Worm (Caenorhabditis elegans) whole organism, early embryonic: Measurements from ENCODE around the gene Y38H6C.16.

Source experiments
- B0310.2 ChIP-seq: sonication (generic microtip); optimal IDR thresholded peaks from 2 replicates; lab custom pipeline; 2016; ENCODE audit warnings: mild to moderate bottlenecking, missing genetic modification characterization, missing compliant biosample characterization
- F13C5.2 ChIP-seq: sonication (generic microtip); optimal IDR thresholded peaks from 2 replicates; lab custom pipeline; 2017; ENCODE audit warnings: mild to moderate bottlenecking, missing genetic modification characterization, inconsistent platforms, missing compliant biosample characterization
- aly-1 ChIP-seq: sonication (generic microtip); optimal IDR thresholded peaks from 2 replicates; lab custom pipeline; 2016; ENCODE audit warnings: missing genetic modification characterization, missing compliant biosample characterization
- ama-1 ChIP-seq: fragments of 150-350 bp; optimal IDR thresholded peaks from 2 replicates; lab custom pipeline; 2014
- ceh-13 ChIP-seq: fragments of 200-800 bp; sonication (Bioruptor generic); optimal IDR thresholded peaks from 2 replicates; lab custom pipeline; 2018; ENCODE audit warnings: mild to moderate bottlenecking, missing genetic modification characterization, missing compliant biosample characterization
- ceh-36 ChIP-seq: sonication (generic microtip); optimal IDR thresholded peaks from 2 replicates; lab custom pipeline; 2016; ENCODE audit warnings: missing genetic modification characterization, inconsistent platforms, missing compliant biosample characterization
- ets-7 ChIP-seq: sonication (generic microtip); optimal IDR thresholded peaks from 2 replicates; lab custom pipeline; 2016; ENCODE audit warnings: missing genotype, missing genetic modification characterization, missing compliant biosample characterization
- flt-1 ChIP-seq: fragments of 200-800 bp; sonication (Bioruptor generic); IDR thresholded peaks from 2 replicates; pipeline ENCODE4 v1.3.6; 2022; ENCODE audit warnings: missing genetic modification characterization, missing compliant biosample characterization
- hmbx-1 ChIP-seq: sonication (generic microtip); optimal IDR thresholded peaks from 2 replicates; lab custom pipeline; 2016; ENCODE audit warnings: mild to moderate bottlenecking, missing genetic modification characterization, missing compliant biosample characterization
- hmg-4 ChIP-seq: fragments of 200-800 bp; sonication (Bioruptor generic); optimal IDR thresholded peaks from 2 replicates; lab custom pipeline; 2018; ENCODE audit warnings: mild to moderate bottlenecking, missing genetic modification characterization, missing compliant biosample characterization
- hnd-1 ChIP-seq: sonication (generic microtip); optimal IDR thresholded peaks from 2 replicates; lab custom pipeline; 2016; ENCODE audit warnings: missing genetic modification characterization, missing compliant biosample characterization
- pes-1 ChIP-seq: fragments of 200-800 bp; sonication (Bioruptor generic); IDR thresholded peaks from 2 replicates; pipeline ENCODE4 v1.3.6; 2022; ENCODE audit warnings: missing genetic modification reagents, missing genetic modification characterization, missing compliant biosample characterization
- scrt-1 ChIP-seq: fragments of 200-800 bp; sonication (Bioruptor generic); IDR thresholded peaks from 2 replicates; pipeline ENCODE4 v1.3.6; 2022; ENCODE audit warnings: missing genetic modification characterization, missing compliant biosample characterization
- sea-1 ChIP-seq: fragments of 200-800 bp; sonication (Bioruptor generic); conservative IDR thresholded peaks from 2 replicates; pipeline ENCODE4 v1.3.6; 2022; ENCODE audit warnings: missing genetic modification characterization, missing compliant biosample characterization
- tbx-11 ChIP-seq: fragments of 200-800 bp; sonication (Bioruptor generic); IDR thresholded peaks from 2 replicates; pipeline ENCODE4 v1.3.6; 2022; ENCODE audit warnings: missing genetic modification characterization, missing compliant biosample characterization
- tbx-37 ChIP-seq: fragments of 200-800 bp; sonication (Bioruptor generic); conservative IDR thresholded peaks from 2 replicates; pipeline ENCODE4 v1.3.6; 2022; ENCODE audit warnings: missing genetic modification reagents, missing genetic modification characterization, missing compliant biosample characterization
- tra-4 ChIP-seq: sonication (generic microtip); optimal IDR thresholded peaks from 2 replicates; lab custom pipeline; 2017; ENCODE audit warnings: missing genetic modification characterization, missing compliant biosample characterization

The Y38H6C.16 gene

ce11 chrV:20504997-20505396 is 34.1 kb downstream of the Y38H6C.16 start, which contains the start of gene Y38H6C.4:
Gene Y38H6C.4, minus strand, starts transcription at chrV:20505097.
- no peak for TF ChIP-seq aly-1 (tag; lab: Kevin White, UChicago)

- TF ChIP-seq tra-4 (tag; lab: Kevin White, UChicago), result no peak
- TF ChIP-seq scrt-1 (GFP tag; lab: Robert Waterston, UW), result no peak
- TF ChIP-seq flt-1, result no peak
- TF ChIP-seq pes-1 (GFP tag; lab: Robert Waterston, UW), result no peak
- TF ChIP-seq B0310.2 (tag; lab: Kevin White, UChicago), result no peak
These were observed 38.7 kb downstream of the Y38H6C.16 start, which contains the start of gene dct-14 for ce11 chrV:20500405-20500804. Gene dct-14, minus strand, starts transcription at chrV:20500505.

ce11 chrV:20499642-20500041 is 39.5 kb downstream of the Y38H6C.16 start:
- TF ChIP-seq scrt-1 (GFP tag; lab: Robert Waterston, UW) (no peak), ets-7 (no peak)

- TF ChIP-seq ama-1 (lab: Kevin White, UChicago), result no peak
- no peak for TF ChIP-seq hmg-4 (GFP tag; lab: Kevin White, UChicago)
- no peak for TF ChIP-seq ceh-13 (GFP tag; lab: Kevin White, UChicago)
- TF ChIP-seq F13C5.2, result no peak
- TF ChIP-seq scrt-1 (GFP tag; lab: Robert Waterston, UW), result no peak
- TF ChIP-seq aly-1 (tag; lab: Kevin White, UChicago), result no peak
- TF ChIP-seq sea-1 (GFP tag; lab: Robert Waterston, UW), result no peak
- no peak for TF ChIP-seq ets-7
- TF ChIP-seq flt-1, result no peak
- no peak for TF ChIP-seq hnd-1 (tag; lab: Kevin White, UChicago)
These were observed 40.2 kb downstream of the Y38H6C.16 start, which contains the start of gene dct-16 for ce11 chrV:20498980-20499379. Gene dct-16, minus strand, starts transcription at chrV:20499057.

- no peak for TF ChIP-seq F13C5.2
- TF ChIP-seq pes-1 (GFP tag; lab: Robert Waterston, UW), result no peak
- TF ChIP-seq ceh-13 (GFP tag; lab: Kevin White, UChicago), result no peak
- TF ChIP-seq ceh-36 (tag; lab: Kevin White, UChicago), result no peak
- TF ChIP-seq hmg-4 (GFP tag; lab: Kevin White, UChicago), result no peak
- no peak for TF ChIP-seq aly-1 (tag; lab: Kevin White, UChicago)
- TF ChIP-seq ama-1 (lab: Kevin White, UChicago), result no peak
- no peak for TF ChIP-seq hmbx-1 (tag; lab: Kevin White, UChicago)
- no peak for TF ChIP-seq tbx-37 (GFP tag; lab: Robert Waterston, UW)
- no peak for TF ChIP-seq flt-1
- no peak for TF ChIP-seq sea-1 (GFP tag; lab: Robert Waterston, UW)
- no peak for TF ChIP-seq B0310.2 (tag; lab: Kevin White, UChicago)
- no peak for TF ChIP-seq tra-4 (tag; lab: Kevin White, UChicago)
These were observed 41.6 kb downstream of the Y38H6C.16 start for ce11 chrV:20497537-20497936.

ce11 chrV:20493271-20494231 is 45.6 kb downstream of the Y38H6C.16 start, which contains the start of gene B0250.5:
Gene B0250.5, plus strand, starts transcription at chrV:20493924.
- TF ChIP-seq ets-7 (no peak), F13C5.2 (peak; percentile 41)

- TF ChIP-seq tbx-11 (GFP tag; lab: Robert Waterston, UW) (no peak), flt-1 (no peak), hmg-4 (GFP tag; lab: Kevin White, UChicago) (no peak), F13C5.2 (no peak), ets-7 (no peak), tbx-37 (GFP tag; lab: Robert Waterston, UW) (no peak), B0310.2 (tag; lab: Kevin White, UChicago) (no peak), ama-1 (lab: Kevin White, UChicago) (no peak), ceh-13 (GFP tag; lab: Kevin White, UChicago) (no peak), hmbx-1 (tag; lab: Kevin White, UChicago) (no peak), sea-1 (GFP tag; lab: Robert Waterston, UW) (no peak), tra-4 (tag; lab: Kevin White, UChicago) (no peak), pes-1 (GFP tag; lab: Robert Waterston, UW) (no peak), aly-1 (tag; lab: Kevin White, UChicago) (no peak), ceh-36 (tag; lab: Kevin White, UChicago) (no peak), scrt-1 (GFP tag; lab: Robert Waterston, UW) (no peak)
These were observed 46.8 kb downstream of the Y38H6C.16 start, which contains the start of gene srbc-79 for ce11 chrV:20492385-20492784. Gene srbc-79, minus strand, starts transcription at chrV:20492485.

ce11 chrV:20489102-20489501 is 50.0 kb downstream of the Y38H6C.16 start, which contains the start of gene srbc-78:
Gene srbc-78, minus strand, starts transcription at chrV:20489202.
- no peak for TF ChIP-seq B0310.2 (tag; lab: Kevin White, UChicago)
- TF ChIP-seq ceh-36 (tag; lab: Kevin White, UChicago), result no peak
- no peak for TF ChIP-seq ets-7
